Worm (Caenorhabditis elegans) whole organism, L3 larva: ENCODE measurements around the gene K02D10.1.

Experiments used
- R02D3.7 ChIP-seq: fragments of 150-350 bp; optimal IDR thresholded peaks from 2 replicates; lab custom pipeline; 2014; ENCODE audit warnings: missing biosample characterization, missing genetic modification characterization
- ZK546.5 ChIP-seq: sonication (generic microtip); optimal IDR thresholded peaks from 2 replicates; lab custom pipeline; 2017; ENCODE audit warnings: missing biosample characterization, missing genetic modification characterization
- aly-2 ChIP-seq: fragments of 150-350 bp; optimal IDR thresholded peaks from 2 replicates; lab custom pipeline; 2014; ENCODE audit warnings: missing biosample characterization, missing genetic modification characterization
- ama-1 ChIP-seq: fragments of 150-350 bp; optimal IDR thresholded peaks from 2 replicates; lab custom pipeline; 2018
- ceh-16 ChIP-seq: sonication (generic microtip); optimal IDR thresholded peaks from 2 replicates; lab custom pipeline; 2017; ENCODE audit warnings: missing biosample characterization, missing genetic modification characterization
- ceh-28 ChIP-seq: fragments of 150-350 bp; optimal IDR thresholded peaks from 2 replicates; lab custom pipeline; 2014; ENCODE audit warnings: missing biosample characterization, missing genetic modification reagents, missing genetic modification characterization
- ceh-82 ChIP-seq: fragments of 150-350 bp; optimal IDR thresholded peaks from 2 replicates; lab custom pipeline; 2014; ENCODE audit warnings: missing biosample characterization, missing genetic modification characterization
- ceh-9 ChIP-seq: sonication (generic microtip); optimal IDR thresholded peaks from 2 replicates; lab custom pipeline; 2018; ENCODE audit warnings: missing biosample characterization, missing genetic modification characterization
- daf-12 ChIP-seq: fragments of 150-350 bp; optimal IDR thresholded peaks from 2 replicates; lab custom pipeline; 2014; ENCODE audit warnings: missing biosample characterization, missing genetic modification reagents, missing genetic modification characterization
- egl-27 ChIP-seq: sonication (generic microtip); optimal IDR thresholded peaks from 4 replicates; lab custom pipeline; 2017; ENCODE audit warnings: missing biosample characterization, missing genetic modification reagents, missing genetic modification characterization
- egl-5 ChIP-seq: fragments of 150-350 bp; optimal IDR thresholded peaks from 2 replicates; lab custom pipeline; 2017; ENCODE audit warnings: missing biosample characterization, missing genetic modification reagents, missing genetic modification characterization, inconsistent platforms
- elt-1 ChIP-seq: fragments of 150-350 bp; optimal IDR thresholded peaks from 2 replicates; lab custom pipeline; 2014; ENCODE audit warnings: missing biosample characterization, missing genetic modification characterization
- elt-2 ChIP-seq: sonication (generic microtip); optimal IDR thresholded peaks from 2 replicates; lab custom pipeline; 2016; ENCODE audit warnings: missing genetic modification reagents, mild to moderate bottlenecking, missing genetic modification characterization, missing compliant biosample characterization
- elt-3 ChIP-seq, 3 experiments: fragments of 150-350 bp in 1 of 3; sonication (generic microtip) in 2 of 3; optimal IDR thresholded peaks; 2 replicates in 2 of 3; 4 replicates in 1 of 3; lab custom pipeline; 2014 to 2017; ENCODE audit warnings: missing biosample characterization in 3 of 3, missing genetic modification characterization in 3 of 3
- eor-1 ChIP-seq, 2 experiments: fragments of 150-350 bp; optimal IDR thresholded peaks; 2 replicates each; lab custom pipeline; 2014 to 2018; ENCODE audit warnings: missing biosample characterization in 2 of 2, missing genetic modification characterization in 2 of 2
- fkh-10 ChIP-seq: sonication (generic microtip); optimal IDR thresholded peaks from 2 replicates; lab custom pipeline; 2017; ENCODE audit warnings: missing biosample characterization, missing genetic modification reagents, missing genetic modification characterization
- fkh-2 ChIP-seq: fragments of 150-350 bp; optimal IDR thresholded peaks from 2 replicates; lab custom pipeline; 2014; ENCODE audit warnings: missing biosample characterization, missing genetic modification reagents, missing genetic modification characterization
- fos-1 ChIP-seq: fragments of 150-350 bp; optimal IDR thresholded peaks from 2 replicates; lab custom pipeline; 2014; ENCODE audit warnings: missing biosample characterization, missing genetic modification characterization
- hmg-11 ChIP-seq: sonication (generic microtip); optimal IDR thresholded peaks from 2 replicates; lab custom pipeline; 2016; ENCODE audit warnings: missing genetic modification characterization, missing compliant biosample characterization
- jun-1 ChIP-seq: fragments of 150-350 bp; optimal IDR thresholded peaks from 2 replicates; lab custom pipeline; 2014; ENCODE audit warnings: missing biosample characterization, missing genetic modification reagents, missing genetic modification characterization
- lin-15B ChIP-seq: fragments of 150-350 bp; optimal IDR thresholded peaks from 2 replicates; lab custom pipeline; 2014; ENCODE audit warnings: missing biosample characterization, missing genetic modification characterization
- lin-39 ChIP-seq: fragments of 150-350 bp; optimal IDR thresholded peaks from 2 replicates; lab custom pipeline; 2018; ENCODE audit warnings: missing biosample characterization, missing genetic modification reagents, missing genetic modification characterization
- lsy-12 ChIP-seq: sonication (generic microtip); optimal IDR thresholded peaks from 2 replicates; lab custom pipeline; 2016; ENCODE audit warnings: mild to moderate bottlenecking, missing genetic modification characterization, missing compliant biosample characterization
- mdl-1 ChIP-seq: fragments of 150-350 bp; optimal IDR thresholded peaks from 2 replicates; lab custom pipeline; 2014; ENCODE audit warnings: missing biosample characterization, missing genetic modification characterization
- mml-1 ChIP-seq: fragments of 150-350 bp; sonication (generic microtip); optimal IDR thresholded peaks from 3 replicates; lab custom pipeline; 2014; ENCODE audit warnings: missing biosample characterization, missing genetic modification characterization
- nfya-1 ChIP-seq: sonication (generic microtip); optimal IDR thresholded peaks from 2 replicates; lab custom pipeline; 2017; ENCODE audit warnings: missing genetic modification characterization, mild to moderate bottlenecking, missing compliant biosample characterization, antibody characterized with exemption, moderate library complexity; ENCODE audit not compliant: insufficient read depth
- nhr-11 ChIP-seq: fragments of 150-350 bp; optimal IDR thresholded peaks from 2 replicates; lab custom pipeline; 2014; ENCODE audit warnings: missing biosample characterization, missing genetic modification characterization
- nhr-12 ChIP-seq: fragments of 150-350 bp; optimal IDR thresholded peaks from 2 replicates; lab custom pipeline; 2014; ENCODE audit warnings: missing biosample characterization, missing genetic modification characterization
- nhr-23 ChIP-seq: fragments of 150-350 bp; optimal IDR thresholded peaks from 2 replicates; lab custom pipeline; 2014; ENCODE audit warnings: missing biosample characterization, missing genetic modification reagents, missing genetic modification characterization
- nhr-237 ChIP-seq: fragments of 150-350 bp; optimal IDR thresholded peaks from 2 replicates; lab custom pipeline; 2014; ENCODE audit warnings: missing biosample characterization, missing genetic modification characterization
- nhr-25 ChIP-seq: sonication (generic microtip); optimal IDR thresholded peaks from 2 replicates; lab custom pipeline; 2017; ENCODE audit warnings: missing biosample characterization, missing genetic modification characterization
- nhr-28 ChIP-seq: fragments of 150-350 bp; optimal IDR thresholded peaks from 2 replicates; lab custom pipeline; 2014; ENCODE audit warnings: missing biosample characterization, missing genetic modification characterization
- nhr-43 ChIP-seq: sonication (generic microtip); optimal IDR thresholded peaks from 2 replicates; lab custom pipeline; 2016; ENCODE audit warnings: mild to moderate bottlenecking, missing genetic modification characterization, missing compliant biosample characterization; ENCODE audit not compliant: poor library complexity, severe bottlenecking
- nhr-67 ChIP-seq: fragments of 150-350 bp; optimal IDR thresholded peaks from 2 replicates; lab custom pipeline; 2014; ENCODE audit warnings: missing biosample characterization, missing genetic modification characterization
- nhr-76 ChIP-seq: fragments of 150-350 bp; sonication (generic microtip); optimal IDR thresholded peaks from 5 replicates; lab custom pipeline; 2014; ENCODE audit warnings: missing biosample characterization, missing genetic modification characterization
- nhr-77 ChIP-seq: fragments of 150-350 bp; optimal IDR thresholded peaks from 2 replicates; lab custom pipeline; 2014; ENCODE audit warnings: missing biosample characterization, missing genetic modification characterization
- pha-4 ChIP-seq: fragments of 150-350 bp; optimal IDR thresholded peaks from 2 replicates; lab custom pipeline; 2014; ENCODE audit warnings: missing biosample characterization, missing genetic modification reagents, missing genetic modification characterization
- pqm-1 ChIP-seq: fragments of 150-350 bp; optimal IDR thresholded peaks from 2 replicates; lab custom pipeline; 2017; ENCODE audit warnings: missing biosample characterization, missing genetic modification characterization, inconsistent platforms
- sea-2 ChIP-seq: fragments of 150-350 bp; sonication (generic microtip); optimal IDR thresholded peaks from 4 replicates; lab custom pipeline; 2014; ENCODE audit warnings: missing biosample characterization, missing genetic modification reagents, missing genetic modification characterization
- skn-1 ChIP-seq: fragments of 150-350 bp; optimal IDR thresholded peaks from 2 replicates; lab custom pipeline; 2014; ENCODE audit warnings: missing biosample characterization, missing genetic modification characterization
- snpc-4 ChIP-seq: fragments of 150-350 bp; optimal IDR thresholded peaks from 2 replicates; lab custom pipeline; 2014; ENCODE audit warnings: missing biosample characterization, missing genetic modification characterization
- tbx-2 ChIP-seq: sonication (generic microtip); optimal IDR thresholded peaks from 2 replicates; lab custom pipeline; 2016; ENCODE audit warnings: mild to moderate bottlenecking, missing genetic modification characterization, missing compliant biosample characterization
- unc-39 ChIP-seq: sonication (generic microtip); optimal IDR thresholded peaks from 4 replicates; lab custom pipeline; 2017; ENCODE audit warnings: missing biosample characterization, missing genetic modification characterization
- unc-62 ChIP-seq: fragments of 150-350 bp; sonication (generic microtip); optimal IDR thresholded peaks from 4 replicates; lab custom pipeline; 2014; ENCODE audit warnings: missing biosample characterization, missing genetic modification reagents, missing genetic modification characterization
- zag-1 ChIP-seq: fragments of 150-350 bp; optimal IDR thresholded peaks from 2 replicates; lab custom pipeline; 2014; ENCODE audit warnings: missing biosample characterization, missing genetic modification characterization
- ztf-11 ChIP-seq: fragments of 150-350 bp; optimal IDR thresholded peaks from 2 replicates; lab custom pipeline; 2014; ENCODE audit warnings: missing biosample characterization, missing genetic modification characterization
- ztf-4 ChIP-seq: fragments of 150-350 bp; optimal IDR thresholded peaks from 2 replicates; lab custom pipeline; 2014; ENCODE audit warnings: missing biosample characterization, missing genetic modification characterization

K02D10.1 gene

ce11 chrIII:8749487-8749886 is 19.8 kb upstream of the K02D10.1 start, which contains the start of gene sma-2:
Gene sma-2, plus strand, starts transcription at chrIII:8749680.
- TF ChIP-seq unc-39 (tag; lab: Kevin White, UChicago) (no peak), nhr-28 (tag; lab: Kevin White, UChicago) (no peak), zag-1 (tag; lab: Kevin White, UChicago) (no peak), nhr-67 (tag; lab: Kevin White, UChicago) (no peak), nfya-1 (tag; lab: Kevin White, UChicago) (peak; percentile 22), nhr-237 (tag; lab: Kevin White, UChicago) (no peak), ceh-9 (tag; lab: Kevin White, UChicago) (no peak), snpc-4 (no peak), nhr-25 (peak; percentile 89), lin-39 (tag; lab: Kevin White, UChicago) (no peak), pha-4 (peak; percentile 89), elt-1 (tag; lab: Kevin White, UChicago) (no peak), ceh-82 (tag; lab: Kevin White, UChicago) (no peak), nhr-11 (tag; lab: Kevin White, UChicago) (no peak), nhr-76 (tag; lab: Kevin White, UChicago) (no peak), mml-1 (tag; lab: Kevin White, UChicago) (no peak), ceh-28 (peak; percentile 35), ztf-11 (tag; lab: Kevin White, UChicago) (no peak), egl-5 (tag; lab: Kevin White, UChicago) (no peak), R02D3.7 (tag; lab: Kevin White, UChicago) (no peak), nhr-12 (no peak), nhr-77 (tag; lab: Kevin White, UChicago) (no peak), lsy-12 (tag; lab: Kevin White, UChicago) (peak; percentile 53), nhr-23 (tag; lab: Kevin White, UChicago) (peak; percentile 64), lin-15B (tag; lab: Kevin White, UChicago) (peak; percentile 18), ceh-16 (tag; lab: Kevin White, UChicago) (no peak), daf-12 (no peak), fos-1 (tag; lab: Kevin White, UChicago) (no peak), ama-1 (lab: Kevin White, UChicago) (no peak), ztf-4 (tag; lab: Kevin White, UChicago) (no peak), sea-2 (GFP tag; lab: Kevin White, UChicago) (no peak), unc-62 (GFP tag; lab: Kevin White, UChicago) (no peak), tbx-2 (no peak), eor-1 (tag; optimal IDR thresholded peaks at IDR 0.05; lab: Kevin White, UChicago) (no peak), egl-27 (tag; lab: Kevin White, UChicago) (peak; percentile 80), fkh-10 (GFP tag; lab: Kevin White, UChicago) (no peak), nhr-43 (tag; lab: Kevin White, UChicago) (peak; percentile 41), skn-1 (tag; lab: Kevin White, UChicago) (no peak), elt-3 (tag; optimal IDR thresholded peaks at IDR 0.05; lab: Kevin White, UChicago) (no peak), hmg-11 (tag; lab: Kevin White, UChicago) (peak; percentile 48), elt-2 (tag; lab: Kevin White, UChicago) (peak; percentile 95), ZK546.5 (no peak), jun-1 (tag; lab: Kevin White, UChicago) (peak; percentile 57), aly-2 (no peak), mdl-1 (tag; lab: Kevin White, UChicago) (no peak), fkh-2 (no peak), pqm-1 (tag; lab: Kevin White, UChicago) (peak; percentile 94)
